Worm (Caenorhabditis elegans) whole organism, young adult: ENCODE results near the gene C35D10.8.
A peak's percentile ranks its signal among the peaks of the same experiment; 100 is the strongest.

Experiments used
- B0019.2 ChIP-seq: fragments of 200-800 bp; sonication (Bioruptor generic); conservative IDR thresholded peaks from 2 replicates; pipeline ENCODE4 v1.3.6; 2022; ENCODE audit warnings: missing genetic modification reagents, missing genetic modification characterization, missing compliant biosample characterization
- B0261.1 ChIP-seq: sonication (generic microtip); optimal IDR thresholded peaks from 2 replicates; lab custom pipeline; 2016; ENCODE audit warnings: mild to moderate bottlenecking, missing genetic modification characterization, moderate library complexity, missing compliant biosample characterization
- C06A6.2 ChIP-seq: fragments of 200-800 bp; sonication (Bioruptor generic); conservative IDR thresholded peaks from 2 replicates; pipeline ENCODE4 v1.3.6; 2022; ENCODE audit warnings: missing genetic modification characterization, missing compliant biosample characterization
- D2030.7 ChIP-seq: fragments of 200-800 bp; sonication (Bioruptor generic); IDR thresholded peaks from 2 replicates; pipeline ENCODE4 v1.3.6; 2022; ENCODE audit warnings: missing genetic modification reagents, missing genetic modification characterization, missing compliant biosample characterization
- F37B4.10 ChIP-seq: fragments of 200-800 bp; sonication (Bioruptor generic); IDR thresholded peaks from 2 replicates; pipeline ENCODE4 v1.3.6; 2022; ENCODE audit warnings: missing genetic modification characterization, missing compliant biosample characterization
- F39B2.1 ChIP-seq: fragments of 200-800 bp; sonication (Bioruptor generic); IDR thresholded peaks from 2 replicates; pipeline ENCODE4 v1.3.6; 2022; ENCODE audit warnings: missing genetic modification reagents, missing genetic modification characterization, missing compliant biosample characterization
- Y79H2A.3 ChIP-seq: fragments of 200-800 bp; sonication (Bioruptor generic); conservative IDR thresholded peaks from 2 replicates; pipeline ENCODE4 v1.3.6; 2022; ENCODE audit warnings: missing genetic modification reagents, missing genetic modification characterization, missing compliant biosample characterization
- aptf-2 ChIP-seq: fragments of 200-800 bp; sonication (Bioruptor generic); conservative IDR thresholded peaks from 2 replicates; pipeline ENCODE4 v1.3.6; 2022; ENCODE audit warnings: missing genetic modification reagents, missing genetic modification characterization, missing compliant biosample characterization
- aptf-3 ChIP-seq: fragments of 200-800 bp; sonication (Bioruptor generic); IDR thresholded peaks from 2 replicates; pipeline ENCODE4 v1.3.6; 2022; ENCODE audit warnings: missing genetic modification characterization, missing compliant biosample characterization
- attf-5 ChIP-seq: fragments of 200-800 bp; sonication (Bioruptor generic); optimal IDR thresholded peaks from 2 replicates; lab custom pipeline; 2018; ENCODE audit warnings: mild to moderate bottlenecking, missing genetic modification characterization, missing compliant biosample characterization
- cebp-1 ChIP-seq, 2 experiments: fragments of 200-800 bp in 1 of 2; sonication (Bioruptor generic) in 1 of 2; sonication (generic microtip) in 1 of 2; IDR thresholded peaks in 1 of 2; optimal IDR thresholded peaks in 1 of 2; 2 replicates each; pipeline versions ENCODE4 v1.3.6 to Lab custom; 2017 to 2022; ENCODE audit warnings: missing compliant biosample characterization in 2 of 2, missing genetic modification characterization in 2 of 2, mild to moderate bottlenecking in 1 of 2, missing genetic modification reagents in 1 of 2, moderate library complexity in 1 of 2
- ceh-27 ChIP-seq: fragments of 200-800 bp; sonication (Bioruptor generic); optimal IDR thresholded peaks from 2 replicates; lab custom pipeline; 2018; ENCODE audit warnings: mild to moderate bottlenecking, missing genetic modification characterization, moderate library complexity, missing compliant biosample characterization
- ceh-79 ChIP-seq: sonication (generic microtip); optimal IDR thresholded peaks from 2 replicates; lab custom pipeline; 2017; ENCODE audit warnings: mild to moderate bottlenecking, missing genetic modification characterization, missing compliant biosample characterization
- ceh-91 ChIP-seq: fragments of 200-800 bp; sonication (Bioruptor generic); IDR thresholded peaks from 2 replicates; pipeline ENCODE4 v1.3.6; 2022; ENCODE audit warnings: missing genetic modification reagents, missing genetic modification characterization, missing compliant biosample characterization
- dox-1 ChIP-seq: fragments of 200-800 bp; sonication (Bioruptor generic); IDR thresholded peaks from 2 replicates; pipeline ENCODE4 v1.3.6; 2022; ENCODE audit warnings: missing genetic modification reagents, missing genetic modification characterization, missing compliant biosample characterization
- dpl-1 ChIP-seq: fragments of 150-350 bp; optimal IDR thresholded peaks from 2 replicates; lab custom pipeline; 2014; ENCODE audit warnings: missing biosample characterization, missing genetic modification reagents, missing genetic modification characterization
- ekl-4 ChIP-seq: fragments of 200-800 bp; sonication (Bioruptor generic); IDR thresholded peaks from 2 replicates; pipeline ENCODE4 v1.3.6; 2022; ENCODE audit warnings: missing genetic modification reagents, missing genetic modification characterization, missing compliant biosample characterization
- ets-4 ChIP-seq: fragments of 200-800 bp; sonication (Bioruptor generic); optimal IDR thresholded peaks from 2 replicates; lab custom pipeline; 2018; ENCODE audit warnings: mild to moderate bottlenecking, missing genetic modification characterization, missing compliant biosample characterization
- gei-17 ChIP-seq: fragments of 200-800 bp; sonication (Bioruptor generic); optimal IDR thresholded peaks from 2 replicates; lab custom pipeline; 2018; ENCODE audit warnings: mild to moderate bottlenecking, missing genetic modification characterization, missing compliant biosample characterization
- hsf-1 ChIP-seq: fragments of 200-800 bp; sonication (Bioruptor generic); IDR thresholded peaks from 2 replicates; pipeline ENCODE4 v1.3.6; 2022; ENCODE audit warnings: missing genetic modification reagents, missing genetic modification characterization, missing compliant biosample characterization
- lag-1 ChIP-seq: fragments of 200-800 bp; sonication (Bioruptor generic); IDR thresholded peaks from 2 replicates; pipeline ENCODE4 v1.3.6; 2022; ENCODE audit warnings: missing genetic modification reagents, missing genetic modification characterization, missing compliant biosample characterization
- let-526 ChIP-seq: fragments of 200-800 bp; sonication (Bioruptor generic); IDR thresholded peaks from 2 replicates; pipeline ENCODE4 v1.3.6; 2022; ENCODE audit warnings: missing genetic modification reagents, missing genetic modification characterization, missing compliant biosample characterization
- lin-35 ChIP-seq, 3 experiments: fragments of 150-350 bp in 2 of 3; sonication (generic microtip) in 1 of 3; optimal IDR thresholded peaks; 2 replicates each; lab custom pipeline; 2014 to 2018; ENCODE audit warnings: missing biosample characterization in 3 of 3, missing genetic modification characterization in 3 of 3, missing genetic modification reagents in 3 of 3
- lsl-1 ChIP-seq: fragments of 200-800 bp; sonication (Bioruptor generic); optimal IDR thresholded peaks from 2 replicates; lab custom pipeline; 2018; ENCODE audit warnings: mild to moderate bottlenecking, missing genetic modification characterization, moderate library complexity, missing compliant biosample characterization
- madf-3 ChIP-seq: fragments of 200-800 bp; sonication (Bioruptor generic); IDR thresholded peaks from 2 replicates; pipeline ENCODE4 v1.3.6; 2022; ENCODE audit warnings: missing genetic modification reagents, missing genetic modification characterization, missing compliant biosample characterization
- madf-6 ChIP-seq: fragments of 200-800 bp; sonication (Bioruptor generic); IDR thresholded peaks from 2 replicates; pipeline ENCODE4 v1.3.6; 2022; ENCODE audit warnings: missing genetic modification reagents, missing genetic modification characterization, missing compliant biosample characterization
- nhr-27 ChIP-seq: fragments of 200-800 bp; sonication (Bioruptor generic); optimal IDR thresholded peaks from 2 replicates; lab custom pipeline; 2018; ENCODE audit warnings: mild to moderate bottlenecking, missing genetic modification characterization, moderate library complexity, missing compliant biosample characterization
- rcor-1 ChIP-seq: fragments of 200-800 bp; sonication (Bioruptor generic); IDR thresholded peaks from 2 replicates; pipeline ENCODE4 v1.3.6; 2022; ENCODE audit warnings: missing genetic modification reagents, missing genetic modification characterization, missing compliant biosample characterization
- snpc-1.1 ChIP-seq: sonication (generic microtip); optimal IDR thresholded peaks from 2 replicates; lab custom pipeline; 2017; ENCODE audit warnings: missing genetic modification characterization, mild to moderate bottlenecking, missing compliant biosample characterization, antibody characterized with exemption, moderate library complexity, missing genotype, missing genetic modification reagents; ENCODE audit not compliant: insufficient read depth
- snpc-3.4 ChIP-seq: sonication (generic microtip); optimal IDR thresholded peaks from 2 replicates; lab custom pipeline; 2017; ENCODE audit warnings: missing genetic modification characterization, mild to moderate bottlenecking, missing compliant biosample characterization, antibody characterized with exemption, moderate library complexity, missing genotype, missing genetic modification reagents
- snpc-4 ChIP-seq, 5 experiments: fragments of 150-350 bp in 1 of 5; sonication (generic microtip) in 4 of 5; optimal IDR thresholded peaks; 2 replicates each; lab custom pipeline; 2014 to 2018; ENCODE audit warnings: missing genetic modification characterization in 5 of 5, missing biosample characterization in 3 of 5, antibody characterized with exemption in 2 of 5, mild to moderate bottlenecking in 2 of 5, missing compliant biosample characterization in 2 of 5, missing genotype in 2 of 5, moderate library complexity in 2 of 5, missing genetic modification reagents in 1 of 5
- tbp1 ChIP-seq: fragments of 200-800 bp; sonication (Bioruptor generic); optimal IDR thresholded peaks from 2 replicates; lab custom pipeline; 2018; ENCODE audit warnings: mild to moderate bottlenecking, missing genetic modification characterization, missing compliant biosample characterization
- zim-3 ChIP-seq: sonication (generic microtip); optimal IDR thresholded peaks from 2 replicates; lab custom pipeline; 2017; ENCODE audit warnings: mild to moderate bottlenecking, missing genetic modification characterization, moderate library complexity, missing compliant biosample characterization

Gene C35D10.8

DNA sequence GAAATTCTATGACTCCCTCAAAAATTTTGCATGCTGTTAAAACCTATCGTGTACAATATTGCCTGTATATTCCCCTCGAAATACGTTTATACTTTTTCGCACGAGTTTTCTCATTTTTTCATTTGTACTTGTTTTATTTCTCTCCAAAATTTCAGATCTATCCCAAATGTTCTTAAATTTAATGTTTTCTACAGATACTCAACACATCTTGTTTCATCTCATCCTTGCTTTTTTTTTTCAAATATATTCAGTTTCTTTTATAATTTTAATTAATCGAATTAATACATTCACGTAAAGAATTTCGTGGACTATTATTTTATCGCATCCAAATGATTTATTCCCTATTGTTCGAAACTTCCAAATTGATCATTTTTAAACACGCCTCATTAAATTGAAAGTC is at the start of gene C35D10.8:
C35D10.8 (plus strand) TSS at position 301 of the 400 bp plus-strand sequence.
- TF ChIP-seq attf-5 (GFP tag; lab: Kevin White, UChicago), result no peak
- TF ChIP-seq lag-1, result no peak
- TF ChIP-seq ceh-79 (tag; lab: Kevin White, UChicago), result no peak
- TF ChIP-seq B0019.2, result no peak
- no peak for TF ChIP-seq C06A6.2 (GFP tag; lab: Robert Waterston, UW)
- no peak for TF ChIP-seq cebp-1 (GFP tag; IDR thresholded peaks at IDR 0.05; lab: Robert Waterston, UW)
- TF ChIP-seq cebp-1 (tag; optimal IDR thresholded peaks at IDR 0.05; lab: Kevin White, UChicago), result no peak
- no peak for TF ChIP-seq let-526 (GFP tag; lab: Robert Waterston, UW)
- no peak for TF ChIP-seq F37B4.10 (GFP tag; lab: Robert Waterston, UW)
- no peak for TF ChIP-seq ceh-27
- TF ChIP-seq D2030.7 (GFP tag; lab: Robert Waterston, UW), result no peak
- TF ChIP-seq aptf-2 (GFP tag; lab: Robert Waterston, UW), result no peak
- TF ChIP-seq, all 124 proteins: peak for 0

ce11 chrIII:4806345-4806744 is 48.7 kb upstream of the C35D10.8 start:
- TF ChIP-seq let-526 (GFP tag; lab: Robert Waterston, UW) (no peak), tbp1 (GFP tag; lab: Kevin White, UChicago) (no peak), ceh-91 (GFP tag; lab: Robert Waterston, UW) (no peak), Y79H2A.3 (GFP tag; lab: Robert Waterston, UW) (no peak)

- no peak for TF ChIP-seq aptf-3 (GFP tag; lab: Robert Waterston, UW)
- no peak for TF ChIP-seq snpc-1.1
- peak; percentile 26 for TF ChIP-seq snpc-3.4 (tag; lab: Kevin White, UChicago)
- TF ChIP-seq madf-6 (GFP tag; lab: Robert Waterston, UW), result peak; percentile 47; the same call in 1 of the 2 replicates
- no peak for TF ChIP-seq lsl-1 (GFP tag; lab: Kevin White, UChicago)
- no peak for TF ChIP-seq nhr-27 (tag; lab: Kevin White, UChicago)
- no peak for TF ChIP-seq ets-4 (GFP tag; lab: Kevin White, UChicago)
- TF ChIP-seq zim-3, result no peak
- peak; percentile 18; the same call in 1 of the 2 replicates for TF ChIP-seq hsf-1
- TF ChIP-seq ekl-4 (GFP tag; lab: Robert Waterston, UW), result peak; percentile 31; the same call in 1 of the 2 replicates
- TF ChIP-seq attf-5 (GFP tag; lab: Kevin White, UChicago), result peak; percentile 28
- 0 out of 2 replicates have a peak, but pooled peaks have one; percentile 42 for TF ChIP-seq madf-3 (GFP tag; lab: Robert Waterston, UW)
Measured at ce11 chrIII:4808089-4808488, 46.9 kb upstream of the C35D10.8 start.

ce11 chrIII:4809526-4810153 is 45.4 kb upstream of the C35D10.8 start, which contains the start of gene pal-1:
Gene pal-1 (minus strand): TSS chrIII:4809576.
- TF ChIP-seq rcor-1, result no peak
- TF ChIP-seq lsl-1 (GFP tag; lab: Kevin White, UChicago), result no peak

DNA sequence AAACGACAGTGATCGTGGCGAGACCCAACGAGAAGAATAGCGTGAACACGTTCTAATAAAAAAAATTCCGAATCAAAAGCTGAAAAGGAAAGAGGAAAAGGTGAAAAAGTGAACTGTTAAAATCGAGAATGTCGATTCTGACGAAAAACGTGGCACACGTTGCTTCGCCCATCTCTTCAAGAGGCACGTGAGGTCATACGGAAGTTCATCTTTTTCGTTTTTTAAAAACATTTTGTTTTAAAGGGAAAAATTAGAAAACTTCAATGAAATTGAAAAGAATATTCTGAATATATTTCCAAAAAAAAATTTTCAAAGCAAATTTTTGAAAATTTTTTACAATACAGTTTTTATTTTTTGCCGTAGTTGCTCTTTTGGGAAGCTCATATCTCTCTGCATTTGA is 43.8 kb upstream of the C35D10.8 start, which contains the start of gene C38D4.7:
C38D4.7 (minus strand) TSS at position 101 of the 400 bp plus-strand sequence.
- TF ChIP-seq dox-1 (no peak), gei-17 (no peak), lin-35 (GFP tag; optimal IDR thresholded peaks at IDR 0.05; lab: Kevin White, UChicago) (no peak), snpc-4 (GFP tag; optimal IDR thresholded peaks at IDR 0.05; lab: Kevin White, UChicago) (no peak), snpc-4 (tag; optimal IDR thresholded peaks at IDR 0.05; lab: Kevin White, UChicago) (no peak), Y79H2A.3 (GFP tag; lab: Robert Waterston, UW) (no peak), tbp1 (GFP tag; lab: Kevin White, UChicago) (no peak), B0261.1 (tag; lab: Kevin White, UChicago) (no peak), dpl-1 (GFP tag; lab: Kevin White, UChicago) (no peak), F39B2.1 (GFP tag; lab: Robert Waterston, UW) (no peak)
